Worm (Caenorhabditis elegans) whole organism, mixed stage, embryonic: Measurements from ENCODE around the gene Y48C3A.18.

Experiments used
- elt-1 ChIP-seq: sonication (generic microtip); optimal IDR thresholded peaks from 2 replicates; lab custom pipeline; 2017; ENCODE audit warnings: missing genetic modification characterization, mild to moderate bottlenecking, missing compliant biosample characterization, antibody characterized with exemption, moderate library complexity, borderline replicate concordance; ENCODE audit not compliant: insufficient read depth
- lsy-2 ChIP-seq: fragments of 150-350 bp; optimal IDR thresholded peaks from 2 replicates; lab custom pipeline; 2014; ENCODE audit warnings: missing biosample characterization, missing genetic modification characterization
- nhr-237 ChIP-seq: fragments of 150-350 bp; optimal IDR thresholded peaks from 2 replicates; lab custom pipeline; 2014; ENCODE audit warnings: missing biosample characterization, missing genetic modification characterization
- snpc-4 ChIP-seq: fragments of 150-350 bp; optimal IDR thresholded peaks from 2 replicates; lab custom pipeline; 2014; ENCODE audit warnings: missing biosample characterization, missing genetic modification characterization
- tbx-8 ChIP-seq: fragments of 200-800 bp; sonication (Bioruptor generic); optimal IDR thresholded peaks from 2 replicates; lab custom pipeline; 2018; ENCODE audit warnings: mild to moderate bottlenecking, missing genetic modification characterization, moderate library complexity, missing compliant biosample characterization
- unc-39 ChIP-seq: fragments of 150-350 bp; optimal IDR thresholded peaks from 2 replicates; lab custom pipeline; 2014; ENCODE audit warnings: missing biosample characterization, missing genetic modification characterization
- ztf-11 ChIP-seq: fragments of 150-350 bp; optimal IDR thresholded peaks from 2 replicates; lab custom pipeline; 2014; ENCODE audit warnings: missing biosample characterization, missing genetic modification characterization

DNA sequence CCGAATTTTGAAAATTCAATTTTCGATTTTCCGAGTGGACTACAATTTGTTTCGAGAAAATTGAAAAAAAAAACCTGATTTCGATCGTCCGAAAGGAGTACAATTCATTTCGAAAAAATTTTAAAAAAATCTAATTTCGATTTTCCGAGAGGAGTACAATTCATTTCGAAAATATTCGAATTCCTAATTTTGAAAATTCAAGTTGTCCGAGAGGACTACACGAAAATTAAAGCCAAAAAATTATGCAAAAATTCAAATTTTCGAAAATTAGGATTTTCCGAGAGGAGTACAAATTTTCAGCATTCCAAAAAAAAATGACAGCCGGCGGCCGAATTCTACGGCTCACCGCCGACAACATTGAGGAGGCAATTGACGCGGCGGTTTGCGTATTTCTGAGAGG, at the start of gene Y48C3A.18:
- no peak for TF ChIP-seq unc-39 (tag; lab: Kevin White, UChicago)
- TF ChIP-seq ztf-11: no peak
- no peak for TF ChIP-seq elt-1
- no peak for TF ChIP-seq snpc-4 (tag; lab: Kevin White, UChicago)
- no peak for TF ChIP-seq tbx-8
- no peak for TF ChIP-seq nhr-237 (tag; lab: Kevin White, UChicago)
- TF ChIP-seq lsy-2 (tag; lab: Kevin White, UChicago): no peak
